Worm (Caenorhabditis elegans) whole organism, early embryonic: ENCODE measurements around the gene drr-1.

Experiments used
- flt-1 ChIP-seq: fragments of 200-800 bp; sonication (Bioruptor generic); IDR thresholded peaks from 2 replicates; pipeline ENCODE4 v1.3.6; 2022; ENCODE audit warnings: missing genetic modification characterization, missing compliant biosample characterization
- hmbx-1 ChIP-seq: sonication (generic microtip); optimal IDR thresholded peaks from 2 replicates; lab custom pipeline; 2016; ENCODE audit warnings: mild to moderate bottlenecking, missing genetic modification characterization, missing compliant biosample characterization
- tbx-37 ChIP-seq: fragments of 200-800 bp; sonication (Bioruptor generic); conservative IDR thresholded peaks from 2 replicates; pipeline ENCODE4 v1.3.6; 2022; ENCODE audit warnings: missing genetic modification reagents, missing genetic modification characterization, missing compliant biosample characterization

DNA sequence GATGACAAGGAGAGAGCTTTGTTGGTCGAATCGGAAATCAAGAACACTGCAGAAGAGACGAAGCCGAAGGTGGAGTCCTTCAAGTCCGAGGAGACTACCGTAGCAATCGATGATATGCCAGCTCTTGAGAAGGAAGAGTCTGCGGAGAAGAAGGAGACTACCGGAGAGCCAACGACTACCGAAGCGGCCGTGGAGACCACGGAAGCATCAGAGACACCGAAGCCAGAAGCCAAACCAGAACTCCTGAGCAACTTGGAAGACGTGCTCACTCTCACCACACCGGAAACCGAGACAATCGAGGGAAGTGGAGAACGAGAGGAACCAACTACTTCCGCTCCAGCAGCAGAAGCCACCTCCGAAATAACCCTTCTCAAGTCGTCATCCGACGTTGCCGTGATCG is 11.6 kb downstream of the drr-1 start:
- TF ChIP-seq tbx-37: no peak
- TF ChIP-seq flt-1 (GFP tag; lab: Robert Waterston, UW): no peak
- TF ChIP-seq hmbx-1 (tag; lab: Kevin White, UChicago): no peak
